Worm (Caenorhabditis elegans) whole organism, L1 larva: ENCODE measurements around the gene pcp-3.

ENCODE experiments used
- C04F5.9 ChIP-seq: sonication (generic microtip); optimal IDR thresholded peaks from 2 replicates; lab custom pipeline; 2016; ENCODE audit warnings: missing genetic modification characterization, missing compliant biosample characterization
- F16B12.6 ChIP-seq: fragments of 150-350 bp; optimal IDR thresholded peaks from 2 replicates; lab custom pipeline; 2014; ENCODE audit warnings: missing biosample characterization, missing genetic modification characterization
- aha-1 ChIP-seq: fragments of 150-350 bp; optimal IDR thresholded peaks from 2 replicates; lab custom pipeline; 2014; ENCODE audit warnings: missing biosample characterization, missing genetic modification characterization
- aly-2 ChIP-seq: fragments of 150-350 bp; optimal IDR thresholded peaks from 2 replicates; lab custom pipeline; 2014; ENCODE audit warnings: missing biosample characterization, missing genetic modification characterization
- ama-1 ChIP-seq: fragments of 150-350 bp; optimal IDR thresholded peaks from 2 replicates; lab custom pipeline; 2014
- blmp-1 ChIP-seq: fragments of 150-350 bp; optimal IDR thresholded peaks from 2 replicates; lab custom pipeline; 2014; ENCODE audit warnings: missing biosample characterization, missing genetic modification characterization
- ceh-8 ChIP-seq: fragments of 200-800 bp; sonication (Bioruptor generic); optimal IDR thresholded peaks from 2 replicates; lab custom pipeline; 2018; ENCODE audit warnings: mild to moderate bottlenecking, missing genetic modification characterization, moderate library complexity, missing compliant biosample characterization
- ceh-82 ChIP-seq, 3 experiments: fragments of 150-350 bp in 1 of 3; sonication (generic microtip) in 2 of 3; optimal IDR thresholded peaks; 2 replicates each; lab custom pipeline; 2014 to 2017; ENCODE audit warnings: missing biosample characterization in 3 of 3, missing genetic modification characterization in 3 of 3
- ceh-90 ChIP-seq: sonication (generic microtip); optimal IDR thresholded peaks from 2 replicates; lab custom pipeline; 2016; ENCODE audit warnings: missing genetic modification characterization, missing compliant biosample characterization
- dpl-1 ChIP-seq, 3 experiments: fragments of 150-350 bp in 2 of 3; sonication (generic microtip) in 1 of 3; optimal IDR thresholded peaks; 2 replicates each; lab custom pipeline; 2014 to 2017; ENCODE audit warnings: missing biosample characterization in 3 of 3, missing genetic modification characterization in 3 of 3, missing genetic modification reagents in 3 of 3
- dsc-1 ChIP-seq: sonication (generic microtip); optimal IDR thresholded peaks from 2 replicates; lab custom pipeline; 2016; ENCODE audit warnings: mild to moderate bottlenecking, missing genetic modification characterization, missing compliant biosample characterization
- efl-1 ChIP-seq, 4 experiments: fragments of 150-350 bp; optimal IDR thresholded peaks in 3 of 4; peaks in 1 of 4; 1 replicate in 1 of 4; 2 replicates in 3 of 4; lab custom pipeline; 2014; ENCODE audit warnings: missing biosample characterization in 2 of 4, missing genetic modification characterization in 2 of 4, missing genetic modification reagents in 2 of 4
- egl-13 ChIP-seq: sonication (generic microtip); optimal IDR thresholded peaks from 2 replicates; lab custom pipeline; 2016; ENCODE audit warnings: missing genotype, missing genetic modification reagents, missing genetic modification characterization, missing compliant biosample characterization
- elt-3 ChIP-seq, 6 experiments: fragments of 150-350 bp in 1 of 6; sonication (generic microtip); optimal IDR thresholded peaks; 2 replicates each; lab custom pipeline; 2017 to 2018; ENCODE audit warnings: missing biosample characterization in 6 of 6, missing genetic modification characterization in 6 of 6, inconsistent platforms in 1 of 6
- fkh-8 ChIP-seq: sonication (generic microtip); optimal IDR thresholded peaks from 2 replicates; lab custom pipeline; 2016; ENCODE audit warnings: mild to moderate bottlenecking, missing genetic modification characterization, missing compliant biosample characterization
- hlh-17 ChIP-seq: fragments of 200-800 bp; sonication (Bioruptor generic); optimal IDR thresholded peaks from 2 replicates; lab custom pipeline; 2018; ENCODE audit warnings: missing genetic modification characterization, mild to moderate bottlenecking, missing compliant biosample characterization, moderate library complexity, borderline replicate concordance
- irx-1 ChIP-seq: sonication (generic microtip); optimal IDR thresholded peaks from 2 replicates; lab custom pipeline; 2016; ENCODE audit warnings: missing genetic modification characterization, missing compliant biosample characterization
- jun-1 ChIP-seq: fragments of 150-350 bp; optimal IDR thresholded peaks from 2 replicates; lab custom pipeline; 2014; ENCODE audit warnings: missing biosample characterization, missing genetic modification reagents, missing genetic modification characterization
- lin-13 ChIP-seq: fragments of 150-350 bp; optimal IDR thresholded peaks from 2 replicates; lab custom pipeline; 2014; ENCODE audit warnings: missing biosample characterization, missing genetic modification reagents, missing genetic modification characterization
- lin-14 ChIP-seq: fragments of 200-800 bp; sonication (Bioruptor generic); optimal IDR thresholded peaks from 2 replicates; lab custom pipeline; 2018; ENCODE audit warnings: mild to moderate bottlenecking, missing genetic modification characterization, moderate library complexity, missing compliant biosample characterization
- lin-15B ChIP-seq: fragments of 150-350 bp; sonication (generic microtip); optimal IDR thresholded peaks from 3 replicates; lab custom pipeline; 2014; ENCODE audit warnings: missing biosample characterization, missing genetic modification characterization
- lin-39 ChIP-seq: fragments of 150-350 bp; optimal IDR thresholded peaks from 2 replicates; lab custom pipeline; 2014; ENCODE audit warnings: missing biosample characterization, missing genetic modification reagents, missing genetic modification characterization
- lir-3 ChIP-seq: sonication (generic microtip); optimal IDR thresholded peaks from 2 replicates; lab custom pipeline; 2016; ENCODE audit warnings: mild to moderate bottlenecking, missing genetic modification characterization, moderate library complexity, missing compliant biosample characterization; ENCODE audit not compliant: poor library complexity
- lsy-2 ChIP-seq, 2 experiments: fragments of 150-350 bp; optimal IDR thresholded peaks; 2 replicates each; lab custom pipeline; 2014; ENCODE audit warnings: missing biosample characterization in 2 of 2, missing genetic modification characterization in 2 of 2
- mab-9 ChIP-seq: fragments of 200-800 bp; sonication (Bioruptor generic); IDR thresholded peaks from 2 replicates; pipeline ENCODE4 v1.3.6; 2022; ENCODE audit warnings: missing genetic modification reagents, missing genetic modification characterization, missing compliant biosample characterization
- mep-1 ChIP-seq: fragments of 150-350 bp; optimal IDR thresholded peaks from 2 replicates; lab custom pipeline; 2014; ENCODE audit warnings: missing biosample characterization, missing genetic modification characterization
- nhr-11 ChIP-seq: fragments of 150-350 bp; optimal IDR thresholded peaks from 2 replicates; lab custom pipeline; 2014; ENCODE audit warnings: missing biosample characterization, missing genetic modification characterization
- nhr-12 ChIP-seq: sonication (generic microtip); optimal IDR thresholded peaks from 2 replicates; lab custom pipeline; 2017; ENCODE audit warnings: missing biosample characterization, missing genetic modification characterization
- nhr-19 ChIP-seq: fragments of 200-800 bp; sonication (Bioruptor generic); conservative IDR thresholded peaks from 2 replicates; pipeline ENCODE4 v1.3.6; 2022; ENCODE audit warnings: missing genetic modification characterization, missing compliant biosample characterization
- nhr-237 ChIP-seq: fragments of 150-350 bp; optimal IDR thresholded peaks from 2 replicates; lab custom pipeline; 2014; ENCODE audit warnings: missing biosample characterization, missing genetic modification characterization
- nhr-28 ChIP-seq: fragments of 150-350 bp; optimal IDR thresholded peaks from 2 replicates; lab custom pipeline; 2014; ENCODE audit warnings: missing biosample characterization, missing genetic modification characterization
- nhr-71 ChIP-seq: sonication (generic microtip); optimal IDR thresholded peaks from 2 replicates; lab custom pipeline; 2016; ENCODE audit warnings: mild to moderate bottlenecking, missing genetic modification characterization, moderate library complexity, missing compliant biosample characterization
- nhr-76 ChIP-seq: sonication (generic microtip); optimal IDR thresholded peaks from 2 replicates; lab custom pipeline; 2017; ENCODE audit warnings: missing biosample characterization, missing genetic modification characterization
- nhr-77 ChIP-seq: fragments of 150-350 bp; optimal IDR thresholded peaks from 2 replicates; lab custom pipeline; 2014; ENCODE audit warnings: missing biosample characterization, missing genetic modification characterization
- nhr-84 ChIP-seq: sonication (generic microtip); optimal IDR thresholded peaks from 2 replicates; lab custom pipeline; 2017; ENCODE audit warnings: missing biosample characterization, missing genetic modification characterization
- nhr-85 ChIP-seq: sonication (generic microtip); peaks from one replicate; lab custom pipeline; 2016; ENCODE audit warnings: missing genetic modification characterization, inconsistent platforms, missing compliant biosample characterization
- pag-3 ChIP-seq: sonication (generic microtip); optimal IDR thresholded peaks from 2 replicates; lab custom pipeline; 2017; ENCODE audit warnings: missing genetic modification characterization, mild to moderate bottlenecking, missing compliant biosample characterization, antibody characterized with exemption, borderline replicate concordance; ENCODE audit not compliant: insufficient read depth
- rnt-1 ChIP-seq: sonication (generic microtip); optimal IDR thresholded peaks from 2 replicates; lab custom pipeline; 2016; ENCODE audit warnings: mild to moderate bottlenecking, missing genetic modification characterization, moderate library complexity, missing compliant biosample characterization
- skn-1 ChIP-seq: fragments of 150-350 bp; optimal IDR thresholded peaks from 2 replicates; lab custom pipeline; 2014; ENCODE audit warnings: missing biosample characterization, missing genetic modification characterization
- sptf-1 ChIP-seq: fragments of 150-350 bp; optimal IDR thresholded peaks from 2 replicates; lab custom pipeline; 2014; ENCODE audit warnings: missing biosample characterization, missing genetic modification characterization
- sup-37 ChIP-seq: fragments of 200-800 bp; sonication (Bioruptor generic); optimal IDR thresholded peaks from 2 replicates; lab custom pipeline; 2018; ENCODE audit warnings: mild to moderate bottlenecking, missing genetic modification characterization, missing compliant biosample characterization
- tbx-2 ChIP-seq: sonication (generic microtip); optimal IDR thresholded peaks from 2 replicates; lab custom pipeline; 2016; ENCODE audit warnings: missing genetic modification characterization, missing compliant biosample characterization
- unc-62 ChIP-seq: fragments of 150-350 bp; optimal IDR thresholded peaks from 2 replicates; lab custom pipeline; 2014; ENCODE audit warnings: missing biosample characterization, missing genetic modification reagents, missing genetic modification characterization
- unc-86 ChIP-seq: sonication (generic microtip); optimal IDR thresholded peaks from 2 replicates; lab custom pipeline; 2016; ENCODE audit warnings: missing genetic modification characterization, missing compliant biosample characterization
- unc-98 ChIP-seq: fragments of 200-800 bp; sonication (Bioruptor generic); IDR thresholded peaks from 2 replicates; pipeline ENCODE4 v1.3.6; 2022; ENCODE audit warnings: missing genetic modification characterization, missing compliant biosample characterization
- zag-1 ChIP-seq: fragments of 150-350 bp; optimal IDR thresholded peaks from 2 replicates; lab custom pipeline; 2014; ENCODE audit warnings: missing biosample characterization, missing genetic modification characterization
- zip-4 ChIP-seq: fragments of 200-800 bp; sonication (Bioruptor generic); optimal IDR thresholded peaks from 2 replicates; lab custom pipeline; 2018; ENCODE audit warnings: mild to moderate bottlenecking, missing genetic modification characterization, moderate library complexity, missing compliant biosample characterization

Gene pcp-3

DNA sequence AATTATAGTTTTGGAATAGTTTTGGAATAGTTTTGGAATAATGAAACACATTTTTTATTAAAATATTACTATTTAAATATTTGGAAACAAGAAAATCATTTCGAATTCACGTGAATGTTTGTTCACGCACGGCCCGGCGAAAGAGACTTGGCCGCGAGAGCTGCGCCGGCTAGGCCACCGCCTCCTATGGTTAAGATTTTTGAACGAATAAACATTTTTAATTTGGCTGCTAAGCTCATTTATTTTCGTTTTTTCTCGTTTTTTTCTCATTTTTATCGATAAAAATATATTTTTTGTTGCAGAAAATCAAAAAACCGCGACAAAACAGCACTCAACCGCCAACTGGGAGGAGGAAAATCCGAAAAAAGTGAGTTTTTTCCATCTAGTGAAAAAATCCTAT, 35.7 kb upstream of the pcp-3 start, which contains the start of gene C46C2.7:
TSS of gene C46C2.7 (plus strand) at position 301 of the 400 bp plus-strand sequence.
- TF ChIP-seq lsy-2 (tag; optimal IDR thresholded peaks at IDR 0.05; lab: Kevin White, UChicago) = peak in 1 of 2 experiments; percentile 19

DNA sequence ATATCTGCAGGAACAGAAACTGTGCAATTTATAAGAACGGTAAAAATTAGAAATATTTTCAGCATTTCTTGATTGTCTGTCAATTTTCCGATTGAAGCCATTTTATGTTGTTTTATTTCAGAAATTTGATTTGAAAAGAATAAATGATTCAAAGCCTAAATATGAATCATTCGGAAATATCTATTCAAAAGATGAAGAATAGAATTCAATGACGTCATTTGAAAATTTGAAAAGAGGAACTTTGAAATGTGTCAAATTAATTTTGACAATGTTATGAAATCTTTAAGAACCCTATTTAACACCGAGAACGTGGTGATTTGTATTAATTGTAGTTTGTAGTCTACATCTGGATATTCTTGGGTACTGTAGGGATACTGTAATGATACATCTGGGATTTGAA, 33.7 kb upstream of the pcp-3 start, which contains the start of gene C46C2.5:
TSS of gene C46C2.5 (minus strand) at position 101 of the 400 bp plus-strand sequence.
- TF ChIP-seq ceh-90 (tag; lab: Kevin White, UChicago) = no peak
- TF ChIP-seq sptf-1 (tag; lab: Kevin White, UChicago) = no peak
- TF ChIP-seq ceh-82 (tag; optimal IDR thresholded peaks at IDR 0.05; lab: Kevin White, UChicago) = no peak
- TF ChIP-seq fkh-8 (tag; lab: Kevin White, UChicago) = no peak
- no peak for TF ChIP-seq lin-39 (tag; lab: Kevin White, UChicago)
- TF ChIP-seq lir-3 (tag; lab: Kevin White, UChicago) = no peak
- no peak for TF ChIP-seq ama-1 (lab: Kevin White, UChicago)
- TF ChIP-seq unc-98 (GFP tag; lab: Robert Waterston, UW) = no peak
- TF ChIP-seq lin-15B (tag; lab: Kevin White, UChicago) = no peak
- no peak for TF ChIP-seq lsy-2 (tag; optimal IDR thresholded peaks at IDR 0.05; lab: Kevin White, UChicago)
- no peak for TF ChIP-seq hlh-17 (GFP tag; lab: Kevin White, UChicago)
- TF ChIP-seq skn-1 (tag; lab: Kevin White, UChicago) = no peak

DNA sequence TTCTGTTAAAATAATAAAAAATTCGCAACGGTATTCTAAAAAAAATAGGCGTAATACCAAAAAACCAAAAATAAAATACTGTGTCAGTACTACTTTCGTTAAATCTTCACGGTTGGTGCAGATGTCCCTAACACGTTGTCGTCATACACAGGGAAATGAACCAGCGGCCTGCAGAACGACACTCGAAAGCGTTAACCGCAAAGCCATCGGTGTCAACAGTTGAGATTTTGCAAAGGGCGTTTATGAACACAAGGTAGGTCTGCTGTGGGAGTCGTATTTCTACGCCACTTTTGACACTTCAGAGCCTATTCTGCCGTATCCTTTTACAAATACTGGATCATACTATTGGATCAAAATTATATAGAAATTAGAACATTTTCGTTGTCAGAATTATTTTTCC, 32.4 kb upstream of the pcp-3 start:
- TF ChIP-seq blmp-1 (tag; lab: Kevin White, UChicago) = peak; percentile 23
- TF ChIP-seq ceh-82 (tag; optimal IDR thresholded peaks at IDR 0.05; lab: Kevin White, UChicago) = peak in 2 of 3 experiments; percentile 47 to 66
- no peak for TF ChIP-seq pag-3 (tag; lab: Kevin White, UChicago)
- TF ChIP-seq C04F5.9 (tag; lab: Kevin White, UChicago) = no peak
- TF ChIP-seq efl-1 (optimal IDR thresholded peaks at IDR 0.05; lab: Kevin White, UChicago) = peak; percentile 59 to 62
- TF ChIP-seq efl-1 (GFP tag; optimal IDR thresholded peaks at IDR 0.05 in 1 of 2; lab: Kevin White, UChicago) = peak; percentile 46 to 94
- peak; percentile 75 for TF ChIP-seq nhr-19 (GFP tag; lab: Robert Waterston, UW)
- TF ChIP-seq tbx-2 = peak; percentile 66
- TF ChIP-seq dsc-1 (tag; lab: Kevin White, UChicago) = peak; percentile 79
- peak; percentile 44 for TF ChIP-seq aly-2 (tag; lab: Kevin White, UChicago)
- no peak for TF ChIP-seq nhr-84 (tag; lab: Kevin White, UChicago)
- peak; percentile 85 for TF ChIP-seq mep-1 (tag; lab: Kevin White, UChicago)
- TF ChIP-seq elt-3 (tag; optimal IDR thresholded peaks at IDR 0.05; lab: Kevin White, UChicago) = peak in 2 of 6 experiments; percentile 49 to 50
- peak; percentile 69 for TF ChIP-seq lin-14 (GFP tag; lab: Kevin White, UChicago)
- peak; percentile 72 for TF ChIP-seq skn-1 (tag; lab: Kevin White, UChicago)
- TF ChIP-seq zip-4 (GFP tag; lab: Kevin White, UChicago) = no peak
- peak; percentile 92 for TF ChIP-seq rnt-1 (tag; lab: Kevin White, UChicago)
- TF ChIP-seq fkh-8 (tag; lab: Kevin White, UChicago) = peak; percentile 63
- TF ChIP-seq nhr-28 (tag; lab: Kevin White, UChicago) = no peak
- TF ChIP-seq nhr-77 (tag; lab: Kevin White, UChicago) = peak; percentile 55
- peak; percentile 49 for TF ChIP-seq lir-3 (tag; lab: Kevin White, UChicago)
- TF ChIP-seq nhr-11 (tag; lab: Kevin White, UChicago) = no peak
- no peak for TF ChIP-seq nhr-237 (tag; lab: Kevin White, UChicago)
- TF ChIP-seq nhr-71 (tag; lab: Kevin White, UChicago) = peak; percentile 80
- peak; percentile 31 to 56 (median 53) for TF ChIP-seq dpl-1 (GFP tag; optimal IDR thresholded peaks at IDR 0.05; lab: Kevin White, UChicago)
- TF ChIP-seq aha-1 (tag; lab: Kevin White, UChicago) = no peak
- TF ChIP-seq mab-9 (GFP tag; lab: Robert Waterston, UW) = no peak
- no peak for TF ChIP-seq nhr-12 (tag; lab: Kevin White, UChicago)
- TF ChIP-seq jun-1 (tag; lab: Kevin White, UChicago) = peak; percentile 43
- peak; percentile 6 for TF ChIP-seq ceh-8 (GFP tag; lab: Kevin White, UChicago)
- peak; percentile 0 for TF ChIP-seq sup-37 (GFP tag; lab: Kevin White, UChicago)
- TF ChIP-seq F16B12.6 = peak; percentile 55
- no peak for TF ChIP-seq unc-62 (GFP tag; lab: Kevin White, UChicago)
- no peak for TF ChIP-seq zag-1 (tag; lab: Kevin White, UChicago)
- TF ChIP-seq nhr-76 (tag; lab: Kevin White, UChicago) = no peak
- TF ChIP-seq lin-15B (tag; lab: Kevin White, UChicago) = no peak
- TF ChIP-seq lin-13 = peak; percentile 53
- peak; percentile 43 for TF ChIP-seq unc-86 (tag; lab: Kevin White, UChicago)
- no peak for TF ChIP-seq unc-98 (GFP tag; lab: Robert Waterston, UW)
- no peak for TF ChIP-seq sptf-1 (tag; lab: Kevin White, UChicago)
- TF ChIP-seq irx-1 (tag; lab: Kevin White, UChicago) = peak; percentile 60
- TF ChIP-seq nhr-85 = peak; percentile 60
- peak; percentile 42 for TF ChIP-seq egl-13
